Fruit fly (Drosophila melanogaster) S2 (cell line): Measurements from ENCODE around the gene EMC10.

Experiments used
- CG8478 ChIP-seq: fragments of >200 bp; optimal IDR thresholded peaks from 2 replicates; lab custom pipeline; 2018
- CTCF ChIP-seq, 2 experiments: fragments of >200 bp; optimal IDR thresholded peaks; 2 replicates each; lab custom pipeline; 2018

DNA sequence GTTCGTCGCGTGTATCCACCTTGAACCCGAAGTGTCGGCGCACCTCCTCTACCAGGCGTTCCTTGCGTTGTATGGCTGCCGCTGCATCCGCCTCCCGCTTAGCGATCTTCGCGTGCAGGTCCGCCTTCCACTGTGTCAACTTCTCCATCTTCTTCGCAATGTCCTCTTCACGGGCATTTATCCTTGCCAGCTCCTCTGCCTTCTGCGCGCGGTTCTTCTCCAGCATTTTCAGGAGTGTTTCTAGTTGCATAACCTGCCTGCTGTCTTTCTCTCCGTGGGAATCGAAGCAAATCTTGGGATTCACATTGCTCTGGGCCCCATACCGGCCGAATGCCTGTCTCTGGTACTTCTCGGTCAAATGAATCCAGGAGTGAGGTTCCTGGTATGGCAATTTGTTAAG is 5.7 kb upstream of the EMC10 start:
- TF ChIP-seq CG8478 (lab: Kevin White, UChicago) (no peak), CTCF (optimal IDR thresholded peaks at IDR 0.05; lab: Kevin White, UChicago) (no peak)
